Fruit fly (Drosophila melanogaster) whole organism, embryonic: ENCODE data around the gene CG3662.

ENCODE experiments used
- Bdp1 ChIP-seq: fragments of 200-800 bp; sonication (Bioruptor generic); optimal IDR thresholded peaks from 3 replicates; lab custom pipeline; 2016; ENCODE audit warnings: missing biosample characterization, missing genetic modification characterization
- CG10147 ChIP-seq: fragments of 200-800 bp; sonication (Bioruptor generic); optimal IDR thresholded peaks from 2 replicates; lab custom pipeline; 2019; ENCODE audit warnings: missing biosample characterization, mild to moderate bottlenecking, missing genetic modification characterization, moderate library complexity
- CG10462 ChIP-seq: fragments of 200-800 bp; sonication (Bioruptor generic); optimal IDR thresholded peaks from 2 replicates; lab custom pipeline; 2016; ENCODE audit warnings: missing biosample characterization, missing genetic modification characterization
- CG10565 ChIP-seq: fragments of 200-800 bp; sonication (Bioruptor generic); optimal IDR thresholded peaks from 3 replicates; lab custom pipeline; 2016; ENCODE audit warnings: missing biosample characterization, mild to moderate bottlenecking, missing genetic modification characterization
- CG11247 ChIP-seq: fragments of 200-800 bp; sonication (Bioruptor generic); IDR thresholded peaks from 2 replicates; pipeline ENCODE4 v1.3.6; 2022; ENCODE audit warnings: missing biosample characterization, missing genetic modification characterization
- CG1233 ChIP-seq: fragments of 200-800 bp; sonication (Bioruptor generic); optimal IDR thresholded peaks from 4 replicates; lab custom pipeline; 2018; ENCODE audit warnings: missing biosample characterization, mild to moderate bottlenecking, missing genetic modification characterization
- CG17385 ChIP-seq: fragments of 200-800 bp; sonication (Bioruptor generic); optimal IDR thresholded peaks from 3 replicates; lab custom pipeline; 2018; ENCODE audit warnings: missing biosample characterization, mild to moderate bottlenecking, missing genetic modification characterization
- CG1792 ChIP-seq: fragments of 200-800 bp; sonication (Bioruptor generic); optimal IDR thresholded peaks from 2 replicates; lab custom pipeline; 2016; ENCODE audit warnings: missing biosample characterization, missing genetic modification characterization
- CG18011 ChIP-seq: fragments of 200-800 bp; sonication (Bioruptor generic); optimal IDR thresholded peaks from 2 replicates; lab custom pipeline; 2017; ENCODE audit warnings: missing biosample characterization, missing genetic modification characterization, mild to moderate bottlenecking, moderate library complexity, missing genotype
- CG2712 ChIP-seq: fragments of 200-800 bp; optimal IDR thresholded peaks from 3 replicates; lab custom pipeline; 2019; ENCODE audit warnings: missing biosample characterization, mild to moderate bottlenecking, missing genetic modification characterization, moderate library complexity
- CG32532 ChIP-seq: fragments of 200-800 bp; sonication (Bioruptor generic); IDR thresholded peaks from 2 replicates; pipeline ENCODE4 v1.3.6; 2022; ENCODE audit warnings: missing biosample characterization, missing genetic modification characterization
- CG3838 ChIP-seq: fragments of 200-800 bp; sonication (Bioruptor generic); optimal IDR thresholded peaks from 3 replicates; lab custom pipeline; 2016; ENCODE audit warnings: missing biosample characterization, missing genetic modification characterization
- CG3995 ChIP-seq: fragments of 200-800 bp; sonication (Bioruptor generic); optimal IDR thresholded peaks from 3 replicates; lab custom pipeline; 2016; ENCODE audit warnings: missing biosample characterization, missing genetic modification characterization
- CG4282 ChIP-seq: fragments of 200-800 bp; sonication (Bioruptor generic); optimal IDR thresholded peaks from 2 replicates; lab custom pipeline; 2016; ENCODE audit warnings: missing biosample characterization, missing genetic modification characterization
- CG4360 ChIP-seq: fragments of 200-800 bp; sonication (Bioruptor generic); IDR thresholded peaks from 2 replicates; pipeline ENCODE4 v1.3.6; 2022; ENCODE audit warnings: missing biosample characterization, missing genetic modification characterization
- CG6689 ChIP-seq: fragments of 200-800 bp; sonication (Bioruptor generic); IDR thresholded peaks from 2 replicates; pipeline ENCODE4 v1.3.6; 2022; ENCODE audit warnings: missing biosample characterization, missing genetic modification characterization
- CG9932 ChIP-seq: fragments of 200-800 bp; sonication (Bioruptor generic); IDR thresholded peaks from 2 replicates; pipeline ENCODE4 v1.3.6; 2022; ENCODE audit warnings: missing biosample characterization, missing genetic modification characterization
- Chrac-16 ChIP-seq: fragments of 200-800 bp; sonication (Bioruptor generic); optimal IDR thresholded peaks from 3 replicates; lab custom pipeline; 2016; ENCODE audit warnings: missing biosample characterization, missing genetic modification characterization
- D19B ChIP-seq: fragments of 200-800 bp; sonication (Bioruptor generic); optimal IDR thresholded peaks from 2 replicates; lab custom pipeline; 2017; ENCODE audit warnings: missing biosample characterization, mild to moderate bottlenecking, missing genetic modification characterization
- ERR ChIP-seq: fragments of 200-800 bp; sonication (Bioruptor generic); optimal IDR thresholded peaks from 2 replicates; lab custom pipeline; 2016; ENCODE audit warnings: missing biosample characterization, missing genetic modification characterization
- Eip74EF ChIP-seq, 2 experiments: fragments of 200-800 bp in 1 of 2; fragments of >200 bp in 1 of 2; sonication (Bioruptor generic) in 1 of 2; optimal IDR thresholded peaks; 2 replicates each; lab custom pipeline; 2017 to 2019; ENCODE audit warnings: missing biosample characterization in 2 of 2, missing genetic modification characterization in 2 of 2, mild to moderate bottlenecking in 1 of 2, moderate library complexity in 1 of 2
- HHEX ChIP-seq: fragments of 200-800 bp; sonication (Bioruptor generic); optimal IDR thresholded peaks from 3 replicates; lab custom pipeline; 2017; ENCODE audit warnings: missing biosample characterization, mild to moderate bottlenecking, missing genetic modification characterization, missing genetic modification reagents
- Max ChIP-seq: fragments of 200-800 bp; sonication (Bioruptor generic); optimal IDR thresholded peaks from 2 replicates; lab custom pipeline; 2016; ENCODE audit warnings: missing biosample characterization, mild to moderate bottlenecking, missing genetic modification characterization
- Neu2 ChIP-seq: fragments of 200-800 bp; sonication (Bioruptor generic); optimal IDR thresholded peaks from 3 replicates; lab custom pipeline; 2016; ENCODE audit warnings: missing biosample characterization, missing genetic modification characterization, borderline replicate concordance
- Oli ChIP-seq: fragments of 200-800 bp; sonication (Bioruptor generic); optimal IDR thresholded peaks from 2 replicates; lab custom pipeline; 2018; ENCODE audit warnings: missing biosample characterization, mild to moderate bottlenecking, missing genetic modification characterization, moderate library complexity
- Side ChIP-seq: fragments of 200-800 bp; sonication (Bioruptor generic); optimal IDR thresholded peaks from 2 replicates; lab custom pipeline; 2016; ENCODE audit warnings: missing biosample characterization, missing genetic modification characterization
- btn ChIP-seq: fragments of 200-800 bp; sonication (Bioruptor generic); optimal IDR thresholded peaks from 2 replicates; lab custom pipeline; 2016; ENCODE audit warnings: missing biosample characterization, missing genetic modification characterization
- cg ChIP-seq: fragments of 200-800 bp; sonication (Bioruptor generic); optimal IDR thresholded peaks from 3 replicates; lab custom pipeline; 2019; ENCODE audit warnings: missing biosample characterization, mild to moderate bottlenecking, missing genetic modification characterization, moderate library complexity
- croc ChIP-seq: fragments of 200-800 bp; sonication (Bioruptor generic); conservative IDR thresholded peaks from 3 replicates; pipeline ENCODE4 v1.3.6; 2022; ENCODE audit warnings: missing biosample characterization, missing genetic modification characterization
- danr ChIP-seq: fragments of 200-800 bp; sonication (Bioruptor generic); IDR thresholded peaks from 2 replicates; pipeline ENCODE4 v1.3.6; 2022; ENCODE audit warnings: missing biosample characterization, missing genetic modification characterization
- dimm ChIP-seq: fragments of 200-800 bp; sonication (Bioruptor generic); IDR thresholded peaks from 2 replicates; pipeline ENCODE4 v1.3.6; 2022; ENCODE audit warnings: missing biosample characterization, missing genetic modification characterization
- dmrt11E ChIP-seq: fragments of 200-800 bp; sonication (Bioruptor generic); optimal IDR thresholded peaks from 3 replicates; lab custom pipeline; 2018; ENCODE audit warnings: missing biosample characterization, mild to moderate bottlenecking, missing genetic modification characterization, moderate library complexity
- ems ChIP-seq: fragments of 200-800 bp; sonication (Bioruptor generic); optimal IDR thresholded peaks from 3 replicates; lab custom pipeline; 2016; ENCODE audit warnings: missing biosample characterization, missing genetic modification characterization
- eve ChIP-seq, 2 experiments: fragments of >200 bp; optimal IDR thresholded peaks; 2 replicates each; lab custom pipeline; 2017; ENCODE audit warnings: missing biosample characterization in 2 of 2, missing genetic modification characterization in 2 of 2
- hbn ChIP-seq: fragments of 200-800 bp; sonication (Bioruptor generic); IDR thresholded peaks from 2 replicates; pipeline ENCODE4 v1.3.6; 2022; ENCODE audit warnings: missing biosample characterization, missing genetic modification characterization; ENCODE audit not compliant: partially characterized antibody
- ind ChIP-seq: fragments of 200-800 bp; sonication (Bioruptor generic); optimal IDR thresholded peaks from 3 replicates; lab custom pipeline; 2016; ENCODE audit warnings: missing biosample characterization, missing genetic modification characterization
- jumu ChIP-seq: fragments of 200-800 bp; sonication (Bioruptor generic); optimal IDR thresholded peaks from 3 replicates; lab custom pipeline; 2016; ENCODE audit warnings: missing biosample characterization, missing genetic modification characterization
- kah ChIP-seq: fragments of 200-800 bp; sonication (Bioruptor generic); optimal IDR thresholded peaks from 2 replicates; lab custom pipeline; 2018; ENCODE audit warnings: missing biosample characterization, mild to moderate bottlenecking, missing genetic modification characterization
- lilli ChIP-seq: fragments of 200-800 bp; sonication (Bioruptor generic); optimal IDR thresholded peaks from 3 replicates; lab custom pipeline; 2016; ENCODE audit warnings: missing biosample characterization, missing genetic modification characterization
- mld ChIP-seq: fragments of 200-800 bp; sonication (Bioruptor generic); IDR thresholded peaks from 3 replicates; pipeline ENCODE4 v1.3.6; 2022; ENCODE audit warnings: missing biosample characterization, missing genetic modification characterization; ENCODE audit not compliant: partially characterized antibody
- nerfin-2 ChIP-seq: fragments of 200-800 bp; sonication (Bioruptor generic); IDR thresholded peaks from 2 replicates; pipeline ENCODE4 v1.3.6; 2022; ENCODE audit warnings: missing biosample characterization, missing genetic modification characterization; ENCODE audit not compliant: partially characterized antibody
- oc ChIP-seq: fragments of 200-800 bp; sonication (Bioruptor generic); optimal IDR thresholded peaks from 2 replicates; lab custom pipeline; 2018; ENCODE audit warnings: missing biosample characterization, mild to moderate bottlenecking, missing genetic modification characterization, moderate library complexity
- onecut ChIP-seq: fragments of 200-800 bp; sonication (Bioruptor generic); IDR thresholded peaks from 2 replicates; pipeline ENCODE4 v1.3.6; 2022; ENCODE audit warnings: missing biosample characterization, missing genetic modification characterization
- p53 ChIP-seq: fragments of 200-800 bp; sonication (Bioruptor generic); optimal IDR thresholded peaks from 2 replicates; lab custom pipeline; 2016; ENCODE audit warnings: missing biosample characterization, missing genetic modification characterization
- phol ChIP-seq: fragments of 200-800 bp; sonication (Bioruptor generic); optimal IDR thresholded peaks from 3 replicates; lab custom pipeline; 2018; ENCODE audit warnings: missing biosample characterization, mild to moderate bottlenecking, missing genetic modification characterization, moderate library complexity
- seq ChIP-seq: fragments of 200-800 bp; sonication (Bioruptor generic); IDR thresholded peaks from 2 replicates; pipeline ENCODE4 v1.3.6; 2022; ENCODE audit warnings: missing biosample characterization, missing genetic modification characterization
- tx ChIP-seq: fragments of 200-800 bp; sonication (Bioruptor generic); optimal IDR thresholded peaks from 2 replicates; lab custom pipeline; 2016; ENCODE audit warnings: missing biosample characterization, missing genetic modification characterization
- vvl ChIP-seq: fragments of 200-800 bp; sonication (Bioruptor generic); IDR thresholded peaks from 2 replicates; pipeline ENCODE4 v1.3.6; 2022; ENCODE audit warnings: missing biosample characterization, missing genetic modification characterization
- wek ChIP-seq: fragments of 200-800 bp; sonication (Bioruptor generic); optimal IDR thresholded peaks from 3 replicates; lab custom pipeline; 2018; ENCODE audit warnings: missing biosample characterization, mild to moderate bottlenecking, missing genetic modification characterization, moderate library complexity
- zfh2 ChIP-seq: fragments of 200-800 bp; sonication (Bioruptor generic); optimal IDR thresholded peaks from 2 replicates; lab custom pipeline; 2016; ENCODE audit warnings: missing biosample characterization, missing genetic modification characterization

The CG3662 gene

dm6 chr2L:845341-846004, 24.4 kb downstream of the CG3662 start (continued):
- TF ChIP-seq phol (tag; lab: Kevin White, UChicago) (peak; percentile 83), cg (GFP tag; lab: Kevin White, UChicago) (no peak), Side (GFP tag; lab: Kevin White, UChicago) (peak; percentile 88), HHEX (GFP tag; lab: Kevin White, UChicago) (peak; percentile 90), Oli (tag; lab: Kevin White, UChicago) (peak; percentile 83), D19B (GFP tag; lab: Kevin White, UChicago) (peak; percentile 59), dimm (peak; percentile 84), jumu (GFP tag; lab: Kevin White, UChicago) (peak; percentile 91), wek (peak; percentile 78), Max (GFP tag; lab: Kevin White, UChicago) (peak; percentile 62), CG10462 (GFP tag; lab: Kevin White, UChicago) (peak; percentile 16), onecut (peak; percentile 76), CG1792 (GFP tag; lab: Kevin White, UChicago) (peak; percentile 87), seq (GFP tag; lab: Robert Waterston, UW) (peak; percentile 81), eve (GFP tag; optimal IDR thresholded peaks at IDR 0.05; lab: Kevin White, UChicago) (no peak), CG18011 (peak; percentile 68), CG10565 (GFP tag; lab: Kevin White, UChicago) (peak; percentile 17), p53 (GFP tag; lab: Kevin White, UChicago) (peak; percentile 60), CG3995 (peak; percentile 31), CG10147 (GFP tag; lab: Kevin White, UChicago) (peak; percentile 83), Bdp1 (GFP tag; lab: Kevin White, UChicago) (peak; percentile 60), kah (GFP tag; lab: Kevin White, UChicago) (peak; percentile 56), CG32532 (GFP tag; lab: Robert Waterston, UW) (peak; percentile 94), hbn (GFP tag; lab: Robert Waterston, UW) (no peak), CG4282 (peak; percentile 21), ind (peak; percentile 89), CG2712 (tag; lab: Kevin White, UChicago) (peak; percentile 87), ERR (peak; percentile 85), CG9932 (GFP tag; lab: Robert Waterston, UW) (peak; percentile 91), dmrt11E (tag; lab: Kevin White, UChicago) (peak; percentile 35), croc (GFP tag; lab: Robert Waterston, UW) (peak; percentile 68; the same call in 2 of the 3 replicates), lilli (GFP tag; lab: Kevin White, UChicago) (peak; percentile 88), CG3838 (peak; percentile 50), CG17385 (GFP tag; lab: Kevin White, UChicago) (peak; percentile 84), danr (peak; percentile 73; the same call in 1 of the 2 replicates), CG6689 (peak; percentile 85), CG11247 (GFP tag; lab: Robert Waterston, UW) (peak; percentile 87), CG4360 (GFP tag; lab: Robert Waterston, UW) (peak; percentile 63), ems (GFP tag; lab: Kevin White, UChicago) (peak; percentile 79), Neu2 (GFP tag; lab: Kevin White, UChicago) (no peak), btn (GFP tag; lab: Kevin White, UChicago) (peak; percentile 83), nerfin-2 (no peak), mld (no peak), oc (tag; lab: Kevin White, UChicago) (peak; percentile 86), vvl (GFP tag; lab: Robert Waterston, UW) (peak; percentile 95), CG1233 (GFP tag; lab: Kevin White, UChicago) (peak; percentile 72), Eip74EF (GFP tag; optimal IDR thresholded peaks at IDR 0.05; lab: Kevin White, UChicago) (peak in 1 of 2 experiments; percentile 82), tx (GFP tag; lab: Kevin White, UChicago) (peak; percentile 88), Chrac-16 (GFP tag; lab: Kevin White, UChicago) (peak; percentile 72), zfh2 (GFP tag; lab: Kevin White, UChicago) (peak; percentile 85)
